Worm (Caenorhabditis elegans) whole organism, young adult: ENCODE data around the gene fbxa-197.

Source experiments
- B0019.2 ChIP-seq: fragments of 200-800 bp; sonication (Bioruptor generic); conservative IDR thresholded peaks from 2 replicates; pipeline ENCODE4 v1.3.6; 2022; ENCODE audit warnings: missing genetic modification reagents, missing genetic modification characterization, missing compliant biosample characterization
- C06A6.2 ChIP-seq: fragments of 200-800 bp; sonication (Bioruptor generic); conservative IDR thresholded peaks from 2 replicates; pipeline ENCODE4 v1.3.6; 2022; ENCODE audit warnings: missing genetic modification characterization, missing compliant biosample characterization
- F37B4.10 ChIP-seq: fragments of 200-800 bp; sonication (Bioruptor generic); IDR thresholded peaks from 2 replicates; pipeline ENCODE4 v1.3.6; 2022; ENCODE audit warnings: missing genetic modification characterization, missing compliant biosample characterization
- F39B2.1 ChIP-seq: fragments of 200-800 bp; sonication (Bioruptor generic); IDR thresholded peaks from 2 replicates; pipeline ENCODE4 v1.3.6; 2022; ENCODE audit warnings: missing genetic modification reagents, missing genetic modification characterization, missing compliant biosample characterization
- F49E8.2 ChIP-seq: sonication (generic microtip); optimal IDR thresholded peaks from 3 replicates; lab custom pipeline; 2017; ENCODE audit warnings: missing genetic modification characterization, mild to moderate bottlenecking, missing compliant biosample characterization, antibody characterized with exemption, moderate library complexity; ENCODE audit not compliant: insufficient read depth
- F52B5.7 ChIP-seq: sonication (generic microtip); optimal IDR thresholded peaks from 2 replicates; lab custom pipeline; 2016; ENCODE audit warnings: mild to moderate bottlenecking, missing genetic modification characterization, missing compliant biosample characterization
- F57A8.1 ChIP-seq: fragments of 200-800 bp; sonication (Bioruptor generic); optimal IDR thresholded peaks from 2 replicates; lab custom pipeline; 2018; ENCODE audit warnings: mild to moderate bottlenecking, missing genetic modification characterization, moderate library complexity, missing compliant biosample characterization
- T07F8.4 ChIP-seq: sonication (generic microtip); optimal IDR thresholded peaks from 2 replicates; lab custom pipeline; 2016; ENCODE audit warnings: mild to moderate bottlenecking, missing genetic modification characterization, moderate library complexity, missing compliant biosample characterization
- Y79H2A.3 ChIP-seq: fragments of 200-800 bp; sonication (Bioruptor generic); conservative IDR thresholded peaks from 2 replicates; pipeline ENCODE4 v1.3.6; 2022; ENCODE audit warnings: missing genetic modification reagents, missing genetic modification characterization, missing compliant biosample characterization
- ZK185.1 ChIP-seq: sonication (generic microtip); optimal IDR thresholded peaks from 2 replicates; lab custom pipeline; 2016; ENCODE audit warnings: mild to moderate bottlenecking, missing genetic modification characterization, missing compliant biosample characterization; ENCODE audit not compliant: poor library complexity, severe bottlenecking
- atf-7 ChIP-seq: sonication (generic microtip); optimal IDR thresholded peaks from 2 replicates; lab custom pipeline; 2017; ENCODE audit warnings: mild to moderate bottlenecking, missing genetic modification characterization, missing compliant biosample characterization
- attf-6 ChIP-seq: fragments of 200-800 bp; sonication (Bioruptor generic); IDR thresholded peaks from 2 replicates; pipeline ENCODE4 v1.3.6; 2022; ENCODE audit warnings: missing genetic modification reagents, missing genetic modification characterization, missing compliant biosample characterization
- bed-1 ChIP-seq: fragments of 200-800 bp; sonication (Bioruptor generic); IDR thresholded peaks from 2 replicates; pipeline ENCODE4 v1.3.6; 2022; ENCODE audit warnings: missing genetic modification reagents, missing genetic modification characterization, missing compliant biosample characterization
- ccch-3 ChIP-seq: fragments of 200-800 bp; sonication (Bioruptor generic); optimal IDR thresholded peaks from 2 replicates; lab custom pipeline; 2018; ENCODE audit warnings: mild to moderate bottlenecking, missing genetic modification characterization, missing compliant biosample characterization
- dpff-1 ChIP-seq: sonication (generic microtip); optimal IDR thresholded peaks from 2 replicates; lab custom pipeline; 2017; ENCODE audit warnings: mild to moderate bottlenecking, missing genetic modification characterization, missing compliant biosample characterization
- egl-44 ChIP-seq: fragments of 200-800 bp; sonication (Bioruptor generic); IDR thresholded peaks from 2 replicates; pipeline ENCODE4 v1.3.6; 2022; ENCODE audit warnings: missing genetic modification reagents, missing genetic modification characterization, missing compliant biosample characterization
- egrh-3 ChIP-seq: fragments of 200-800 bp; sonication (Bioruptor generic); IDR thresholded peaks from 2 replicates; pipeline ENCODE4 v1.3.6; 2022; ENCODE audit warnings: missing genetic modification reagents, missing genetic modification characterization, missing compliant biosample characterization
- ekl-4 ChIP-seq: fragments of 200-800 bp; sonication (Bioruptor generic); IDR thresholded peaks from 2 replicates; pipeline ENCODE4 v1.3.6; 2022; ENCODE audit warnings: missing genetic modification reagents, missing genetic modification characterization, missing compliant biosample characterization
- hlh-12 ChIP-seq: sonication (generic microtip); optimal IDR thresholded peaks from 2 replicates; lab custom pipeline; 2016; ENCODE audit warnings: missing genetic modification characterization, missing compliant biosample characterization
- hmg-1.2 ChIP-seq: fragments of 200-800 bp; sonication (Bioruptor generic); IDR thresholded peaks from 2 replicates; pipeline ENCODE4 v1.3.6; 2022; ENCODE audit warnings: missing genetic modification reagents, missing genetic modification characterization, missing compliant biosample characterization
- hmg-20 ChIP-seq: fragments of 200-800 bp; sonication (Bioruptor generic); IDR thresholded peaks from 2 replicates; pipeline ENCODE4 v1.3.6; 2022; ENCODE audit warnings: missing genetic modification reagents, missing genetic modification characterization, missing compliant biosample characterization
- lag-1 ChIP-seq: fragments of 200-800 bp; sonication (Bioruptor generic); IDR thresholded peaks from 2 replicates; pipeline ENCODE4 v1.3.6; 2022; ENCODE audit warnings: missing genetic modification reagents, missing genetic modification characterization, missing compliant biosample characterization
- lin-26 ChIP-seq: fragments of 200-800 bp; sonication (Bioruptor generic); IDR thresholded peaks from 2 replicates; pipeline ENCODE4 v1.3.6; 2022; ENCODE audit warnings: missing genetic modification reagents, missing genetic modification characterization, missing compliant biosample characterization
- lin-54 ChIP-seq: fragments of 200-800 bp; sonication (Bioruptor generic); optimal IDR thresholded peaks from 2 replicates; lab custom pipeline; 2018; ENCODE audit warnings: mild to moderate bottlenecking, missing genetic modification characterization, missing compliant biosample characterization
- lsl-1 ChIP-seq: fragments of 200-800 bp; sonication (Bioruptor generic); optimal IDR thresholded peaks from 2 replicates; lab custom pipeline; 2018; ENCODE audit warnings: mild to moderate bottlenecking, missing genetic modification characterization, moderate library complexity, missing compliant biosample characterization
- madf-10 ChIP-seq: sonication (generic microtip); optimal IDR thresholded peaks from 2 replicates; lab custom pipeline; 2016; ENCODE audit warnings: mild to moderate bottlenecking, missing genetic modification characterization, missing compliant biosample characterization
- mcd-1 ChIP-seq: fragments of 200-800 bp; sonication (Bioruptor generic); IDR thresholded peaks from 2 replicates; pipeline ENCODE4 v1.3.6; 2022; ENCODE audit warnings: missing genetic modification reagents, missing genetic modification characterization, missing compliant biosample characterization
- nfya-2 ChIP-seq: fragments of 200-800 bp; sonication (Bioruptor generic); IDR thresholded peaks from 2 replicates; pipeline ENCODE4 v1.3.6; 2022; ENCODE audit warnings: missing genetic modification reagents, missing genetic modification characterization, missing compliant biosample characterization
- nhr-120 ChIP-seq: fragments of 200-800 bp; sonication (Bioruptor generic); IDR thresholded peaks from 2 replicates; pipeline ENCODE4 v1.3.6; 2022; ENCODE audit warnings: missing genetic modification characterization, missing compliant biosample characterization
- nhr-27 ChIP-seq: fragments of 200-800 bp; sonication (Bioruptor generic); optimal IDR thresholded peaks from 2 replicates; lab custom pipeline; 2018; ENCODE audit warnings: mild to moderate bottlenecking, missing genetic modification characterization, moderate library complexity, missing compliant biosample characterization
- nhr-80 ChIP-seq: sonication (generic microtip); optimal IDR thresholded peaks from 2 replicates; lab custom pipeline; 2016; ENCODE audit warnings: missing genetic modification characterization, missing compliant biosample characterization
- nhr-90 ChIP-seq: sonication (generic microtip); optimal IDR thresholded peaks from 2 replicates; lab custom pipeline; 2016; ENCODE audit warnings: missing genotype, mild to moderate bottlenecking, missing genetic modification characterization, missing compliant biosample characterization
- rcor-1 ChIP-seq: fragments of 200-800 bp; sonication (Bioruptor generic); IDR thresholded peaks from 2 replicates; pipeline ENCODE4 v1.3.6; 2022; ENCODE audit warnings: missing genetic modification reagents, missing genetic modification characterization, missing compliant biosample characterization
- rec-8 ChIP-seq, 2 experiments: sonication (generic microtip); optimal IDR thresholded peaks; 2 replicates each; lab custom pipeline; 2016; ENCODE audit warnings: mild to moderate bottlenecking in 2 of 2, missing genetic modification characterization in 2 of 2, missing genetic modification reagents in 2 of 2, missing genotype in 2 of 2, missing biosample characterization in 1 of 2, missing compliant biosample characterization in 1 of 2, moderate library complexity in 1 of 2
- snpc-1.1 ChIP-seq: sonication (generic microtip); optimal IDR thresholded peaks from 2 replicates; lab custom pipeline; 2017; ENCODE audit warnings: missing genetic modification characterization, mild to moderate bottlenecking, missing compliant biosample characterization, antibody characterized with exemption, moderate library complexity, missing genotype, missing genetic modification reagents; ENCODE audit not compliant: insufficient read depth
- somi-1 ChIP-seq: fragments of 200-800 bp; sonication (Bioruptor generic); optimal IDR thresholded peaks from 2 replicates; lab custom pipeline; 2018; ENCODE audit warnings: mild to moderate bottlenecking, missing genetic modification characterization, missing compliant biosample characterization
- tlf-1 ChIP-seq: fragments of 200-800 bp; sonication (Bioruptor generic); optimal IDR thresholded peaks from 2 replicates; lab custom pipeline; 2018; ENCODE audit warnings: mild to moderate bottlenecking, missing genetic modification characterization, missing compliant biosample characterization
- ztf-22 ChIP-seq: fragments of 200-800 bp; sonication (Bioruptor generic); optimal IDR thresholded peaks from 2 replicates; lab custom pipeline; 2018; ENCODE audit warnings: mild to moderate bottlenecking, missing genetic modification characterization, moderate library complexity, missing compliant biosample characterization

Gene fbxa-197

DNA sequence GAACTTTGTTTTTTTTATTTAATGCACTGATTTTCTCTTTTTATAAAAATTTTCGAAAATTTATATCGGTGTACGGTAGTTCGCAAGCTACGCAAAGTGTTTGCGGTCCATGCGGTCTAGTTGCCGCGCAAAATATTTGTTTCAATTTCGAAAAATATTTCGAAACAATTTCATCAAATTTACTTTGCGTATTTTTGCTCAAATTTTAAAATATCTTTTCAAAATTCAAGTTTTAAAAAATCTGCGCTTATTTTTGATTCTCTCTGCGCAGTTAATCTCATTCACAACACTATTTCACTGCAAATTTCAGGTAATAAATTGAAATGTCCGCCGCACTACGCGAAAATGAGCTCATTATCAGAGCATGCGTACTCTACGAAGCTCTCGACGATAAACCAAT is at the start of gene fbxa-197:
fbxa-197 (plus strand) TSS at position 301 of the 400 bp plus-strand sequence.
- TF ChIP-seq atf-7 (tag; lab: Kevin White, UChicago): no peak
- peak; percentile 78 for TF ChIP-seq lsl-1 (GFP tag; lab: Kevin White, UChicago)

DNA sequence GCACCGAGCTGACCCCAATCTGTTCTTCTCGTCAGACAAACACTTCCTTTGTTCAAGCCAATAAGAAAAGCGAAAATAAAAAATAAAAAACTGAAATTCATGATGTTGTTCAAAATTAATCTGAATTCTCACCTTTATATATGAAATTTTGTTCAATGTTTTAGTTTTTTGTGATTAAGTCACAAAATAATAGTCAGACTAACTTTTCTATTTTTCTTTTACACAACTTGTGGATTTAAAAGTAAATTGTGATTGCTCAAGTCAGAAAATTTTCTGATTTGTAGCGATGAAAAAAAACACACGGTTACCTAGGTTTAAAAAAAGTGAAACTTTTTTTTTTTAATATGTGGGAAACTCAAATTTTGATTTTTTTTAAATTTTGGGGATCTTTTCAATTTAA is 49.7 kb upstream of the fbxa-197 start, which contains the start of gene abf-3:
abf-3 (minus strand) TSS at position 101 of the 400 bp plus-strand sequence.
- TF ChIP-seq rec-8 (tag; optimal IDR thresholded peaks at IDR 0.05; lab: Kevin White, UChicago) (no peak), hmg-1.2 (no peak), T07F8.4 (tag; lab: Kevin White, UChicago) (no peak), F52B5.7 (tag; lab: Kevin White, UChicago) (no peak), nhr-90 (tag; lab: Kevin White, UChicago) (no peak), C06A6.2 (GFP tag; lab: Robert Waterston, UW) (no peak)

- TF ChIP-seq B0019.2 (GFP tag; lab: Robert Waterston, UW): no peak
- no peak for TF ChIP-seq nhr-80 (tag; lab: Kevin White, UChicago)
- TF ChIP-seq ccch-3 (GFP tag; lab: Kevin White, UChicago): no peak
- TF ChIP-seq tlf-1: no peak
- no peak for TF ChIP-seq F39B2.1 (GFP tag; lab: Robert Waterston, UW)
- TF ChIP-seq snpc-1.1 (tag; lab: Kevin White, UChicago): no peak
- TF ChIP-seq ZK185.1 (tag; lab: Kevin White, UChicago): no peak
- TF ChIP-seq nhr-120: no peak
- no peak for TF ChIP-seq rec-8 (tag; optimal IDR thresholded peaks at IDR 0.05; lab: Kevin White, UChicago)
- TF ChIP-seq nhr-27 (tag; lab: Kevin White, UChicago): no peak
- no peak for TF ChIP-seq attf-6
- no peak for TF ChIP-seq ztf-22 (GFP tag; lab: Kevin White, UChicago)
- TF ChIP-seq egl-44: no peak
- TF ChIP-seq F57A8.1 (GFP tag; lab: Kevin White, UChicago): no peak
- no peak for TF ChIP-seq lag-1
- no peak for TF ChIP-seq dpff-1 (tag; lab: Kevin White, UChicago)
- no peak for TF ChIP-seq lin-54 (GFP tag; lab: Kevin White, UChicago)
- TF ChIP-seq Y79H2A.3 (GFP tag; lab: Robert Waterston, UW): no peak
- TF ChIP-seq F49E8.2 (tag; lab: Kevin White, UChicago): no peak
- no peak for TF ChIP-seq hmg-20
These were observed 47.5 kb upstream of the fbxa-197 start, which contains the start of gene srbc-48 for ce11 chrV:15819983-15820382. Gene srbc-48 (plus strand): TSS chrV:15820283.

DNA sequence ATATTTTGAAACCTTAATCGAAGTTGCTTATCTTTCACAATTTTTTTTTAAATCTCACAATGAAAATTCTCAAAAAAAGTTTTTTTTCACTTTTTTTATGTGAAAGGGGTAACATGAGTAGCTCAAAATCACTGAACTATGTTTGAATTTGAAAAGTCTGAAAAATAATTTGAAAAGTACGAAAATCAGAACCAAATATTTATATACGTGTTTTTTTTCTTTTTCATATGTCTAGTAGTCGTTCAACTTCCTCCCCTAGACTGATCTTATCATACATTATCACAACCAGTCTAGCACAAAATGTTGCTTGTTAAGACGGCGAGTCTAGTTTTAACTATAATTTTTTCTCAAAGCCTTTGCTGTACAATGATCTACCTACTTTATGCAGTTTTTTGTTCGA is 46.1 kb upstream of the fbxa-197 start, which contains the start of gene srbc-49:
srbc-49 (plus strand) TSS at position 301 of the 400 bp plus-strand sequence.
- TF ChIP-seq ekl-4 (GFP tag; lab: Robert Waterston, UW) (no peak), nhr-80 (tag; lab: Kevin White, UChicago) (no peak), F37B4.10 (GFP tag; lab: Robert Waterston, UW) (no peak), lag-1 (no peak), nfya-2 (GFP tag; lab: Robert Waterston, UW) (no peak), mcd-1 (GFP tag; lab: Robert Waterston, UW) (no peak), hlh-12 (tag; lab: Kevin White, UChicago) (no peak), Y79H2A.3 (GFP tag; lab: Robert Waterston, UW) (no peak), madf-10 (tag; lab: Kevin White, UChicago) (no peak), lin-26 (no peak), lsl-1 (GFP tag; lab: Kevin White, UChicago) (no peak), egrh-3 (no peak), somi-1 (GFP tag; lab: Kevin White, UChicago) (no peak), rcor-1 (GFP tag; lab: Robert Waterston, UW) (no peak), bed-1 (GFP tag; lab: Robert Waterston, UW) (no peak), hmg-20 (no peak)
